Fruit fly (Drosophila melanogaster): ENCODE measurements around the gene CG12065.
A peak's percentile ranks its signal among the peaks of the same experiment; 100 is the strongest.

Gene CG12065

DNA sequence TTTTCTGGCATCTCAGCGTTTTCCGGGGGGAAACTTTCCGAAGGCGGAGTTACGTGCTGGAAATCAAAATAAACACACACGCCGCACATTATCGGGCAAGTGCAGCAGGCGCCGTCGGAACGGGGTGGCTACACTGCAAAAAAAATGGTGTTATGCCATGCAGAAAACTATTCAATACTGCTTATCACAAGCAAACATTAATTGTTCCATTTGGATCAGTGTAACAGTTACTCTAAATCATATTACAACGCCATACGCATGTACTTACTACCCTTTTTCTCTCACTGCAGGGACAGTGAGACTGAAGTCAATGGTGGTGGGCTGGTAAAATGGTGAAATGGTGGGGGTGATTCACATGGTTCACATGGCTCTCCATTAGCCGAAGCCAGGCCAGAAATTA, 53.1 kb downstream of the CG12065 start (continued):
- TF ChIP-seq ssp (GFP tag; IDR thresholded peaks at IDR 0.05) = peak; percentile 69
- no peak for TF ChIP-seq fru (optimal IDR thresholded peaks at IDR 0.05)
- peak; percentile 22 for TF ChIP-seq CG12071 (GFP tag; optimal IDR thresholded peaks at IDR 0.05)
- TF ChIP-seq Dfd (GFP tag; optimal IDR thresholded peaks at IDR 0.05) = no peak
- no peak for TF ChIP-seq Dll (GFP tag; IDR thresholded peaks at IDR 0.05; ENCODE audit: partially characterized antibody)
- no peak for TF ChIP-seq Lpt (GFP tag; optimal IDR thresholded peaks at IDR 0.05)
- no peak for TF ChIP-seq bbx (GFP tag; IDR thresholded peaks at IDR 0.05; ENCODE audit: partially characterized antibody)
- TF ChIP-seq pum (GFP tag; optimal IDR thresholded peaks at IDR 0.05) = peak; percentile 86
- peak; percentile 40; the same call in 1 of the 2 replicates for TF ChIP-seq Rx (GFP tag; IDR thresholded peaks at IDR 0.05)
- TF ChIP-seq trh (GFP tag; optimal IDR thresholded peaks at IDR 0.05) = peak; percentile 25
- TF ChIP-seq sim (GFP tag; IDR thresholded peaks at IDR 0.05) = peak; percentile 59; the same call in 1 of the 2 replicates
- TF ChIP-seq HmgD (GFP tag; optimal IDR thresholded peaks at IDR 0.05) = no peak
- TF ChIP-seq BtbVII (GFP tag; optimal IDR thresholded peaks at IDR 0.05) = no peak
- TF ChIP-seq CG12299 (tag; optimal IDR thresholded peaks at IDR 0.05) = no peak
- TF ChIP-seq CG18599 (GFP tag; optimal IDR thresholded peaks at IDR 0.05) = peak; percentile 59
- peak; percentile 79 for TF ChIP-seq Dad (GFP tag; optimal IDR thresholded peaks at IDR 0.05)
- TF ChIP-seq Mad (GFP tag; optimal IDR thresholded peaks at IDR 0.05) = peak; percentile 56
- no peak for TF ChIP-seq psq (GFP tag; optimal IDR thresholded peaks at IDR 0.05)
- peak; percentile 72 for TF ChIP-seq org-1 (GFP tag; optimal IDR thresholded peaks at IDR 0.05)
- no peak for TF ChIP-seq CG3838 (GFP tag; optimal IDR thresholded peaks at IDR 0.05)
- peak; percentile 76 for TF ChIP-seq Spps (tag; optimal IDR thresholded peaks at IDR 0.05)
- peak in 1 of 3 experiments; percentile 87 for TF ChIP-seq lola (GFP tag; optimal IDR thresholded peaks at IDR 0.05)
- TF ChIP-seq H2.0 (GFP tag; IDR thresholded peaks at IDR 0.05) = peak; percentile 64
- TF ChIP-seq CG10366 (GFP tag; IDR thresholded peaks at IDR 0.05) = peak; percentile 64
- no peak for TF ChIP-seq CG3065 (GFP tag; optimal IDR thresholded peaks at IDR 0.05)
- peak; percentile 80 for TF ChIP-seq phol (tag; optimal IDR thresholded peaks at IDR 0.05)
- peak; percentile 75; the same call in 1 of the 2 replicates for TF ChIP-seq chm (GFP tag; IDR thresholded peaks at IDR 0.05)
- TF ChIP-seq tx (GFP tag; optimal IDR thresholded peaks at IDR 0.05) = peak; percentile 51
- peak; percentile 61; the same call in 2 of the 3 replicates for TF ChIP-seq H15 (GFP tag; IDR thresholded peaks at IDR 0.05)
- no peak for TF ChIP-seq GATAe (GFP tag; conservative IDR thresholded peaks at IDR 0.05)
- peak; percentile 87 for TF ChIP-seq ci (GFP tag; IDR thresholded peaks at IDR 0.05)
- no peak; the same call in 1 of the 2 replicates for TF ChIP-seq lmd (GFP tag; IDR thresholded peaks at IDR 0.05)
- TF ChIP-seq tgo (GFP tag; IDR thresholded peaks at IDR 0.05) = peak; percentile 50; the same call in 2 of the 3 replicates
- TF ChIP-seq Atf3 (GFP tag; optimal IDR thresholded peaks at IDR 0.05) = peak; percentile 77
- peak; percentile 95 for TF ChIP-seq Med (GFP tag)
- TF ChIP-seq Hr39 (optimal IDR thresholded peaks at IDR 0.05) = no peak
- no peak for TF ChIP-seq hbn (GFP tag; IDR thresholded peaks at IDR 0.05; ENCODE audit: partially characterized antibody)
- peak; percentile 77 for TF ChIP-seq CG31441 (GFP tag; IDR thresholded peaks at IDR 0.05)
- peak; percentile 2 for TF ChIP-seq CG1647 (GFP tag; optimal IDR thresholded peaks at IDR 0.05)
- TF ChIP-seq aop (GFP tag; IDR thresholded peaks at IDR 0.05) = no peak
- no peak for TF ChIP-seq C15 (GFP tag; IDR thresholded peaks at IDR 0.05)
- TF ChIP-seq croc (GFP tag; conservative IDR thresholded peaks at IDR 0.05) = peak; percentile 85
- TF ChIP-seq NK7.1 (GFP tag; optimal IDR thresholded peaks at IDR 0.05) = peak; percentile 72
- peak; percentile 47 for TF ChIP-seq CG1602 (GFP tag; optimal IDR thresholded peaks at IDR 0.05)
- no peak for TF ChIP-seq Doc3 (GFP tag; IDR thresholded peaks at IDR 0.05; ENCODE audit: partially characterized antibody)
- no peak for TF ChIP-seq bowl (GFP tag; IDR thresholded peaks at IDR 0.05)
- TF ChIP-seq Doc2 (GFP tag; IDR thresholded peaks at IDR 0.05) = no peak
- no peak for TF ChIP-seq fu2 (GFP tag; optimal IDR thresholded peaks at IDR 0.05)
- TF ChIP-seq CG18262 (tag; optimal IDR thresholded peaks at IDR 0.05) = peak; percentile 84
- TF ChIP-seq CG10274 (GFP tag; optimal IDR thresholded peaks at IDR 0.05) = no peak
- peak; percentile 89 for TF ChIP-seq Antp (GFP tag; optimal IDR thresholded peaks at IDR 0.05)
- TF ChIP-seq CG9932 (GFP tag; IDR thresholded peaks at IDR 0.05) = no peak

Data from whole organism, embryonic.